Fruit fly (Drosophila melanogaster) Kc167 (cell line): ENCODE results near the gene CG10341.

Experiments used
- h ChIP-seq: fragments of >200 bp; optimal IDR thresholded peaks from 3 replicates; lab custom pipeline; 2018; ENCODE audit warnings: missing external identifiers
- psq ChIP-seq: fragments of >200 bp; optimal IDR thresholded peaks from 2 replicates; lab custom pipeline; 2017; ENCODE audit warnings: missing external identifiers
- ttk ChIP-seq: sonication (Bioruptor generic); optimal IDR thresholded peaks from 2 replicates; lab custom pipeline; 2017; ENCODE audit warnings: missing external identifiers

- TF ChIP-seq psq (lab: Kevin White, UChicago) (no peak), h (lab: Kevin White, UChicago) (no peak), ttk (lab: Kevin White, UChicago) (no peak)
Observed at dm6 chr2L:18677910-18678639, 20.4 kb upstream of the CG10341 start.
